Worm (Caenorhabditis elegans) whole organism, young adult: Measurements from ENCODE around the gene Y9C9A.13.
"Not testable (repeated sequence)": the region's sequence is repeated elsewhere in the genome, so short reads cannot be mapped to it uniquely, and the experiment has no call there.

Experiments used
- C06A6.2 ChIP-seq: fragments of 200-800 bp; sonication (Bioruptor generic); conservative IDR thresholded peaks from 2 replicates; pipeline ENCODE4 v1.3.6; 2022; ENCODE audit warnings: missing genetic modification characterization, missing compliant biosample characterization
- F37B4.10 ChIP-seq: fragments of 200-800 bp; sonication (Bioruptor generic); IDR thresholded peaks from 2 replicates; pipeline ENCODE4 v1.3.6; 2022; ENCODE audit warnings: missing genetic modification characterization, missing compliant biosample characterization
- F49E8.2 ChIP-seq: sonication (generic microtip); optimal IDR thresholded peaks from 3 replicates; lab custom pipeline; 2017; ENCODE audit warnings: missing genetic modification characterization, mild to moderate bottlenecking, missing compliant biosample characterization, antibody characterized with exemption, moderate library complexity; ENCODE audit not compliant: insufficient read depth
- F52B5.7 ChIP-seq: sonication (generic microtip); optimal IDR thresholded peaks from 2 replicates; lab custom pipeline; 2016; ENCODE audit warnings: mild to moderate bottlenecking, missing genetic modification characterization, missing compliant biosample characterization
- Y95B8A.8 ChIP-seq: fragments of 200-800 bp; sonication (Bioruptor generic); IDR thresholded peaks from 2 replicates; pipeline ENCODE4 v1.3.6; 2022; ENCODE audit warnings: missing genetic modification reagents, missing genetic modification characterization, missing compliant biosample characterization
- sea-2 ChIP-seq: fragments of 200-800 bp; sonication (Bioruptor generic); IDR thresholded peaks from 2 replicates; pipeline ENCODE4 v1.3.6; 2022; ENCODE audit warnings: missing genetic modification characterization, missing compliant biosample characterization
- snpc-4 ChIP-seq, 5 experiments: fragments of 150-350 bp in 1 of 5; sonication (generic microtip) in 4 of 5; optimal IDR thresholded peaks; 2 replicates each; lab custom pipeline; 2014 to 2018; ENCODE audit warnings: missing genetic modification characterization in 5 of 5, missing biosample characterization in 3 of 5, antibody characterized with exemption in 2 of 5, mild to moderate bottlenecking in 2 of 5, missing compliant biosample characterization in 2 of 5, missing genotype in 2 of 5, moderate library complexity in 2 of 5, missing genetic modification reagents in 1 of 5

DNA sequence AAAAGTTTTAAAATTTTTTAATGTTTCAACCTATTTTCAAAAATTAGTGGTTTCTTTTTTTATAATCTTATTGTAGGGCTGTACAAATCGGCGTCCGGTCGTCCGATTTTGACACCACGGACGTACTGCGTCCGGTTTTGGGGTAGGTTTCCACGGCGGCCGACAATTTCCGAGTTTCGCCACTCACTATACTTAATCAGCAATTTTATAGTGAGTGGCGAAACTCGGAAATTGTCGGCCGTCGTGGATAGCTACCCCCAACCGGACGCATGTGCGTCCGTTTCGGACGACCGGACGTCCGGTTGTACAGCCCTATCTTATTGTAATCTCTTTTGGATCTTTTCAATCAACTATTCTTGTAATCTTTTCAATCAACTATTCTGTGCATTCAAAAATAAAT is 41.7 kb upstream of the Y9C9A.13 start:
- not testable (repeated sequence) for TF ChIP-seq sea-2 (GFP tag; lab: Robert Waterston, UW); Y95B8A.8 (GFP tag; lab: Robert Waterston, UW); F37B4.10 (GFP tag; lab: Robert Waterston, UW); F52B5.7 (tag; lab: Kevin White, UChicago); F49E8.2 (tag; lab: Kevin White, UChicago); C06A6.2 (GFP tag; lab: Robert Waterston, UW)
- peak; percentile 62 for TF ChIP-seq snpc-4 (GFP tag; optimal IDR thresholded peaks at IDR 0.05; lab: Kevin White, UChicago)
- TF ChIP-seq snpc-4 (tag; optimal IDR thresholded peaks at IDR 0.05; lab: Kevin White, UChicago): peak in 3 of 4 experiments; percentile 84 to 97 (median 92)
